Worm (Caenorhabditis elegans) whole organism, young adult: Measurements from ENCODE around the gene acy-2.

Experiments
- F23B12.7 ChIP-seq: sonication (generic microtip); optimal IDR thresholded peaks from 2 replicates; lab custom pipeline; 2017; ENCODE audit warnings: missing genetic modification characterization, mild to moderate bottlenecking, missing compliant biosample characterization, antibody characterized with exemption, moderate library complexity; ENCODE audit not compliant: insufficient read depth
- K12H6.12 ChIP-seq: fragments of 200-800 bp; sonication (Bioruptor generic); optimal IDR thresholded peaks from 2 replicates; lab custom pipeline; 2018; ENCODE audit warnings: mild to moderate bottlenecking, missing genetic modification characterization, missing compliant biosample characterization
- T07F8.4 ChIP-seq: sonication (generic microtip); optimal IDR thresholded peaks from 2 replicates; lab custom pipeline; 2016; ENCODE audit warnings: mild to moderate bottlenecking, missing genetic modification characterization, moderate library complexity, missing compliant biosample characterization
- T26A5.8 ChIP-seq: sonication (generic microtip); optimal IDR thresholded peaks from 2 replicates; lab custom pipeline; 2016; ENCODE audit warnings: missing genetic modification characterization, missing compliant biosample characterization
- ZK185.1 ChIP-seq: sonication (generic microtip); optimal IDR thresholded peaks from 2 replicates; lab custom pipeline; 2016; ENCODE audit warnings: mild to moderate bottlenecking, missing genetic modification characterization, missing compliant biosample characterization; ENCODE audit not compliant: poor library complexity, severe bottlenecking
- atf-7 ChIP-seq: sonication (generic microtip); optimal IDR thresholded peaks from 2 replicates; lab custom pipeline; 2017; ENCODE audit warnings: mild to moderate bottlenecking, missing genetic modification characterization, missing compliant biosample characterization
- cebp-1 ChIP-seq, 2 experiments: fragments of 200-800 bp in 1 of 2; sonication (Bioruptor generic) in 1 of 2; sonication (generic microtip) in 1 of 2; IDR thresholded peaks in 1 of 2; optimal IDR thresholded peaks in 1 of 2; 2 replicates each; pipeline versions ENCODE4 v1.3.6 to Lab custom; 2017 to 2022; ENCODE audit warnings: missing compliant biosample characterization in 2 of 2, missing genetic modification characterization in 2 of 2, mild to moderate bottlenecking in 1 of 2, missing genetic modification reagents in 1 of 2, moderate library complexity in 1 of 2
- cebp-2 ChIP-seq: fragments of 200-800 bp; sonication (Bioruptor generic); IDR thresholded peaks from 2 replicates; pipeline ENCODE4 v1.3.6; 2022; ENCODE audit warnings: missing genetic modification characterization, missing compliant biosample characterization
- ceh-58 ChIP-seq: fragments of 200-800 bp; sonication (Bioruptor generic); IDR thresholded peaks from 2 replicates; pipeline ENCODE4 v1.3.6; 2022; ENCODE audit warnings: missing genetic modification characterization, missing compliant biosample characterization
- chd-7 ChIP-seq: sonication (generic microtip); optimal IDR thresholded peaks from 2 replicates; lab custom pipeline; 2016; ENCODE audit warnings: mild to moderate bottlenecking, missing genetic modification characterization, moderate library complexity, missing compliant biosample characterization
- hlh-26 ChIP-seq: fragments of 200-800 bp; sonication (Bioruptor generic); conservative IDR thresholded peaks from 2 replicates; pipeline ENCODE4 v1.3.6; 2022; ENCODE audit warnings: missing genetic modification reagents, missing genetic modification characterization, missing compliant biosample characterization
- hrde-1 ChIP-seq: sonication (generic microtip); optimal IDR thresholded peaks from 2 replicates; lab custom pipeline; 2016; ENCODE audit warnings: missing genetic modification characterization, mild to moderate bottlenecking, missing compliant biosample characterization, moderate library complexity, missing genotype, missing genetic modification reagents, borderline replicate concordance
- hsf-1 ChIP-seq: fragments of 200-800 bp; sonication (Bioruptor generic); IDR thresholded peaks from 2 replicates; pipeline ENCODE4 v1.3.6; 2022; ENCODE audit warnings: missing genetic modification reagents, missing genetic modification characterization, missing compliant biosample characterization
- let-607 ChIP-seq, 2 experiments: fragments of 200-800 bp in 1 of 2; sonication (Bioruptor generic) in 1 of 2; sonication (generic microtip) in 1 of 2; optimal IDR thresholded peaks; 2 replicates each; lab custom pipeline; 2016 to 2018; ENCODE audit warnings: mild to moderate bottlenecking in 2 of 2, missing compliant biosample characterization in 2 of 2, missing genetic modification characterization in 2 of 2, moderate library complexity in 2 of 2, missing genotype in 1 of 2
- lin-35 ChIP-seq, 3 experiments: fragments of 150-350 bp in 2 of 3; sonication (generic microtip) in 1 of 3; optimal IDR thresholded peaks; 2 replicates each; lab custom pipeline; 2014 to 2018; ENCODE audit warnings: missing biosample characterization in 3 of 3, missing genetic modification characterization in 3 of 3, missing genetic modification reagents in 3 of 3
- mcd-1 ChIP-seq: fragments of 200-800 bp; sonication (Bioruptor generic); IDR thresholded peaks from 2 replicates; pipeline ENCODE4 v1.3.6; 2022; ENCODE audit warnings: missing genetic modification reagents, missing genetic modification characterization, missing compliant biosample characterization
- mes-4 ChIP-seq: sonication (generic microtip); optimal IDR thresholded peaks from 2 replicates; lab custom pipeline; 2016; ENCODE audit warnings: missing genotype, missing genetic modification characterization, missing compliant biosample characterization
- nfyb-1 ChIP-seq: fragments of 200-800 bp; sonication (Bioruptor generic); IDR thresholded peaks from 2 replicates; pipeline ENCODE4 v1.3.6; 2022; ENCODE audit warnings: missing genetic modification reagents, missing genetic modification characterization, missing compliant biosample characterization
- pbrm-1 ChIP-seq: fragments of 200-800 bp; sonication (Bioruptor generic); IDR thresholded peaks from 2 replicates; pipeline ENCODE4 v1.3.6; 2022; ENCODE audit warnings: missing genetic modification reagents, missing genetic modification characterization, missing compliant biosample characterization
- rpc-1 ChIP-seq, 2 experiments: fragments of 150-350 bp in 1 of 2; sonication (generic microtip) in 1 of 2; optimal IDR thresholded peaks; 2 replicates each; lab custom pipeline; 2014 to 2018; ENCODE audit warnings: missing biosample characterization in 1 of 2, missing genetic modification characterization in 1 of 2, missing genetic modification reagents in 1 of 2, missing genotype in 1 of 2
- sea-2 ChIP-seq: fragments of 200-800 bp; sonication (Bioruptor generic); IDR thresholded peaks from 2 replicates; pipeline ENCODE4 v1.3.6; 2022; ENCODE audit warnings: missing genetic modification characterization, missing compliant biosample characterization
- zfh-2 ChIP-seq: fragments of 200-800 bp; sonication (Bioruptor generic); conservative IDR thresholded peaks from 2 replicates; pipeline ENCODE4 v1.3.6; 2022; ENCODE audit warnings: missing genetic modification reagents, missing genetic modification characterization, missing compliant biosample characterization
- ztf-25 ChIP-seq: fragments of 200-800 bp; sonication (Bioruptor generic); IDR thresholded peaks from 2 replicates; pipeline ENCODE4 v1.3.6; 2022; ENCODE audit warnings: missing genetic modification reagents, missing genetic modification characterization, missing compliant biosample characterization
- ztf-26 ChIP-seq: sonication (generic microtip); optimal IDR thresholded peaks from 2 replicates; lab custom pipeline; 2017; ENCODE audit warnings: missing genetic modification characterization, missing compliant biosample characterization

Gene acy-2

ce11 chrV:6018944-6019450 lies 43.2 kb downstream of the acy-2 start, which contains the start of gene picc-1 (continued):
- TF ChIP-seq F23B12.7 (tag; lab: Kevin White, UChicago) (no peak), ztf-25 (GFP tag; lab: Robert Waterston, UW) (no peak), mes-4 (tag; lab: Kevin White, UChicago) (no peak), ZK185.1 (tag; lab: Kevin White, UChicago) (peak; percentile 61)

ce11 chrV:6022076-6022475 lies 46.3 kb downstream of the acy-2 start:
- TF ChIP-seq ztf-26 (tag; lab: Kevin White, UChicago) (no peak), rpc-1 (optimal IDR thresholded peaks at IDR 0.05; lab: Kevin White, UChicago) (no peak), rpc-1 (tag; optimal IDR thresholded peaks at IDR 0.05; lab: Kevin White, UChicago) (no peak), T07F8.4 (tag; lab: Kevin White, UChicago) (no peak), atf-7 (tag; lab: Kevin White, UChicago) (no peak), let-607 (tag; optimal IDR thresholded peaks at IDR 0.05; lab: Kevin White, UChicago) (no peak), hlh-26 (GFP tag; lab: Robert Waterston, UW) (no peak)
- TF ChIP-seq, all 124 proteins: peak for 0

ce11 chrV:6030559-6030975 lies 54.7 kb downstream of the acy-2 start:
- TF ChIP-seq T26A5.8 (tag; lab: Kevin White, UChicago) (no peak), zfh-2 (GFP tag; lab: Robert Waterston, UW) (peak; percentile 46), chd-7 (no peak), sea-2 (GFP tag; lab: Robert Waterston, UW) (no peak), lin-35 (GFP tag; optimal IDR thresholded peaks at IDR 0.05; lab: Kevin White, UChicago) (peak in 1 of 3 experiments; percentile 49), hsf-1 (GFP tag; lab: Robert Waterston, UW) (no peak), pbrm-1 (no peak), mcd-1 (GFP tag; lab: Robert Waterston, UW) (0 out of 2 replicates have a peak, but pooled peaks have one; percentile 28), ceh-58 (GFP tag; lab: Robert Waterston, UW) (no peak), nfyb-1 (GFP tag; lab: Robert Waterston, UW) (0 out of 2 replicates have a peak, but pooled peaks have one; percentile 16), cebp-2 (GFP tag; lab: Robert Waterston, UW) (no peak), K12H6.12 (peak; percentile 58), cebp-1 (GFP tag; IDR thresholded peaks at IDR 0.05; lab: Robert Waterston, UW) (no peak), cebp-1 (tag; optimal IDR thresholded peaks at IDR 0.05; lab: Kevin White, UChicago) (peak; percentile 17), hrde-1 (tag; lab: Kevin White, UChicago) (no peak)
